Fruit fly (Drosophila melanogaster) whole organism, wandering third instar larva: ENCODE measurements around the gene TBC1D5.

Experiments used
- Abd-B ChIP-seq: fragments of >200 bp; optimal IDR thresholded peaks from 2 replicates; lab custom pipeline; 2017; ENCODE audit warnings: missing biosample characterization, missing genetic modification characterization
- CG32264 ChIP-seq: fragments of 200-800 bp; sonication (Bioruptor generic); optimal IDR thresholded peaks from 2 replicates; lab custom pipeline; 2016; ENCODE audit warnings: missing biosample characterization, missing genetic modification characterization
- CG9705 ChIP-seq: fragments of 200-800 bp; sonication (Bioruptor generic); optimal IDR thresholded peaks from 2 replicates; lab custom pipeline; 2018; ENCODE audit warnings: missing biosample characterization, mild to moderate bottlenecking, missing genetic modification characterization
- CrebA ChIP-seq: fragments of 200-800 bp; sonication (Bioruptor generic); optimal IDR thresholded peaks from 2 replicates; lab custom pipeline; 2016; ENCODE audit warnings: missing biosample characterization, mild to moderate bottlenecking, missing genetic modification characterization, borderline replicate concordance
- Dfd ChIP-seq: fragments of >200 bp; optimal IDR thresholded peaks from 2 replicates; lab custom pipeline; 2017; ENCODE audit warnings: missing biosample characterization, missing genetic modification characterization
- Dif ChIP-seq: fragments of 200-275, 200-300 bp; sonication (Bioruptor generic); optimal IDR thresholded peaks from 2 replicates; lab custom pipeline; 2018; ENCODE audit warnings: missing biosample characterization, missing genetic modification characterization; ENCODE audit not compliant: partially characterized antibody
- HLH106 ChIP-seq: fragments of 200-800 bp; optimal IDR thresholded peaks from 3 replicates; lab custom pipeline; 2019; ENCODE audit warnings: missing biosample characterization, mild to moderate bottlenecking, missing genetic modification characterization, moderate library complexity
- Hnf4 ChIP-seq: fragments of 200-800 bp; sonication (Bioruptor generic); optimal IDR thresholded peaks from 2 replicates; lab custom pipeline; 2016; ENCODE audit warnings: missing biosample characterization, mild to moderate bottlenecking, missing genetic modification characterization
- Hr78 ChIP-seq: fragments of >200 bp; optimal IDR thresholded peaks from 2 replicates; lab custom pipeline; 2017; ENCODE audit warnings: missing biosample characterization, missing genetic modification characterization
- Hr83 ChIP-seq: fragments of 200-300 bp; sonication (Bioruptor generic); optimal IDR thresholded peaks from 2 replicates; lab custom pipeline; 2016; ENCODE audit warnings: missing biosample characterization, mild to moderate bottlenecking, missing genetic modification characterization, moderate library complexity; ENCODE audit not compliant: poor library complexity, severe bottlenecking
- N ChIP-seq: fragments of >200 bp; optimal IDR thresholded peaks from 2 replicates; lab custom pipeline; 2018; ENCODE audit warnings: missing biosample characterization, missing external identifiers, missing genetic modification characterization
- OdsH ChIP-seq: fragments of 200-800 bp; sonication (Bioruptor generic); optimal IDR thresholded peaks from 2 replicates; lab custom pipeline; 2016; ENCODE audit warnings: missing biosample characterization, mild to moderate bottlenecking, missing genetic modification characterization
- Rel ChIP-seq, 2 experiments: fragments of 200-800 bp; sonication (Bioruptor generic) in 1 of 2; optimal IDR thresholded peaks; 2 replicates in 1 of 2; 3 replicates in 1 of 2; lab custom pipeline; 2016 to 2019; ENCODE audit warnings: mild to moderate bottlenecking in 2 of 2, missing biosample characterization in 2 of 2, missing genetic modification characterization in 2 of 2, moderate library complexity in 1 of 2
- Sp1 ChIP-seq: fragments of 200-800 bp; sonication (Bioruptor generic); optimal IDR thresholded peaks from 3 replicates; lab custom pipeline; 2019; ENCODE audit warnings: missing biosample characterization, mild to moderate bottlenecking, missing genetic modification characterization, moderate library complexity
- Vsx2 ChIP-seq: fragments of 200-300, 225-300 bp; sonication (Bioruptor generic); optimal IDR thresholded peaks from 2 replicates; lab custom pipeline; 2018; ENCODE audit warnings: missing biosample characterization, missing genetic modification characterization; ENCODE audit not compliant: partially characterized antibody
- br ChIP-seq: fragments of 200-800 bp; sonication (Bioruptor generic); optimal IDR thresholded peaks from 2 replicates; lab custom pipeline; 2016; ENCODE audit warnings: missing biosample characterization, missing genetic modification characterization
- brk ChIP-seq: fragments of 200-800 bp; sonication (Bioruptor generic); optimal IDR thresholded peaks from 2 replicates; lab custom pipeline; 2016; ENCODE audit warnings: missing biosample characterization, mild to moderate bottlenecking, missing genetic modification characterization
- dl ChIP-seq, 2 experiments: fragments of 175-275, 200-275 bp in 1 of 2; fragments of 200-275 bp in 1 of 2; sonication (Bioruptor generic); optimal IDR thresholded peaks; lab custom pipeline; 2018; ENCODE audit warnings: mild to moderate bottlenecking in 2 of 2, missing biosample characterization in 2 of 2, missing genetic modification characterization in 2 of 2, moderate library complexity in 2 of 2; ENCODE audit not compliant: partially characterized antibody in 2 of 2, insufficient read depth in 1 of 2
- dmrt93B ChIP-seq: fragments of 200-800 bp; sonication (Bioruptor generic); optimal IDR thresholded peaks from 2 replicates; lab custom pipeline; 2018; ENCODE audit warnings: missing biosample characterization, mild to moderate bottlenecking, missing genetic modification characterization
- dsf ChIP-seq: sonication (Bioruptor generic); optimal IDR thresholded peaks from 2 replicates; lab custom pipeline; 2016; ENCODE audit warnings: missing biosample characterization, missing genetic modification characterization, borderline replicate concordance
- foxo ChIP-seq, 2 experiments: fragments of 200-800 bp; sonication (Bioruptor generic); optimal IDR thresholded peaks; 2 replicates in 1 of 2; 3 replicates in 1 of 2; lab custom pipeline; 2016 to 2017; ENCODE audit warnings: missing biosample characterization in 2 of 2, missing genetic modification characterization in 2 of 2
- fru ChIP-seq: fragments of 200-800 bp; sonication (Bioruptor generic); optimal IDR thresholded peaks from 3 replicates; lab custom pipeline; 2016; ENCODE audit warnings: missing biosample characterization, mild to moderate bottlenecking, missing genetic modification characterization
- h ChIP-seq: fragments of 200-800 bp; sonication (Bioruptor generic); optimal IDR thresholded peaks from 3 replicates; lab custom pipeline; 2016; ENCODE audit warnings: missing biosample characterization, mild to moderate bottlenecking, missing genetic modification characterization
- jim ChIP-seq: fragments of 175-275, 200-325 bp; sonication (Bioruptor generic); optimal IDR thresholded peaks from 2 replicates; lab custom pipeline; 2016; ENCODE audit warnings: missing biosample characterization, mild to moderate bottlenecking, missing genetic modification characterization
- pan ChIP-seq: fragments of >200 bp; optimal IDR thresholded peaks from 2 replicates; lab custom pipeline; 2017
- psq ChIP-seq: fragments of 200-800 bp; sonication (Bioruptor generic); optimal IDR thresholded peaks from 3 replicates; lab custom pipeline; 2017; ENCODE audit warnings: missing biosample characterization, mild to moderate bottlenecking, missing genetic modification characterization, moderate library complexity
- rgr ChIP-seq: fragments of 200-800 bp; sonication (Bioruptor generic); optimal IDR thresholded peaks from 3 replicates; lab custom pipeline; 2016; ENCODE audit warnings: missing biosample characterization, mild to moderate bottlenecking, missing genetic modification characterization
- sage ChIP-seq: fragments of 200-800 bp; sonication (Bioruptor generic); optimal IDR thresholded peaks from 2 replicates; lab custom pipeline; 2016; ENCODE audit warnings: missing biosample characterization, mild to moderate bottlenecking, missing genetic modification characterization
- sv ChIP-seq: fragments of 200-800 bp; sonication (Bioruptor generic); optimal IDR thresholded peaks from 3 replicates; lab custom pipeline; 2016; ENCODE audit warnings: missing biosample characterization, missing genetic modification characterization
- tai ChIP-seq: sonication (Bioruptor generic); optimal IDR thresholded peaks from 2 replicates; lab custom pipeline; 2016; ENCODE audit warnings: missing biosample characterization, missing genetic modification characterization
- usp ChIP-seq: fragments of >200 bp; optimal IDR thresholded peaks from 2 replicates; lab custom pipeline; 2017; ENCODE audit warnings: missing biosample characterization, missing genetic modification characterization
- woc ChIP-seq: sonication (Bioruptor generic); optimal IDR thresholded peaks from 2 replicates; lab custom pipeline; 2016; ENCODE audit warnings: missing biosample characterization, mild to moderate bottlenecking, missing genetic modification characterization

The TBC1D5 gene

dm6 chr3R:13261706-13262105 lies 10.1 kb downstream of the TBC1D5 start:
- TF ChIP-seq brk (no peak), sv (no peak), Dif (no peak), Vsx2 (GFP tag; lab: Kevin White, UChicago) (no peak), jim (GFP tag; lab: Kevin White, UChicago) (no peak), CG32264 (no peak), Hr78 (no peak), N (GFP tag; lab: Kevin White, UChicago) (no peak), dsf (GFP tag; lab: Kevin White, UChicago) (no peak), Dfd (GFP tag; lab: Kevin White, UChicago) (no peak), br (GFP tag; lab: Kevin White, UChicago) (no peak), fru (GFP tag; lab: Kevin White, UChicago) (no peak), pan (no peak)

- TF ChIP-seq foxo (GFP tag; optimal IDR thresholded peaks at IDR 0.05; lab: Kevin White, UChicago): peak in 1 of 2 experiments; percentile 14
- peak; percentile 6 for TF ChIP-seq fru (GFP tag; lab: Kevin White, UChicago)
- TF ChIP-seq Abd-B (GFP tag; lab: Kevin White, UChicago): no peak
- TF ChIP-seq jim (GFP tag; lab: Kevin White, UChicago): no peak
- TF ChIP-seq OdsH (GFP tag; lab: Kevin White, UChicago): no peak
- peak; percentile 39 for TF ChIP-seq h (GFP tag; lab: Kevin White, UChicago)
- TF ChIP-seq Dif: peak; percentile 65
- peak; percentile 28 for TF ChIP-seq HLH106 (tag; lab: Kevin White, UChicago)
- TF ChIP-seq rgr (GFP tag; lab: Kevin White, UChicago): peak; percentile 53
- TF ChIP-seq woc (GFP tag; lab: Kevin White, UChicago): peak; percentile 77
- TF ChIP-seq Hr83 (GFP tag; lab: Kevin White, UChicago): peak; percentile 55
- TF ChIP-seq Rel (GFP tag; optimal IDR thresholded peaks at IDR 0.05; lab: Kevin White, UChicago): no peak
- TF ChIP-seq Rel (tag; optimal IDR thresholded peaks at IDR 0.05; lab: Kevin White, UChicago): peak; percentile 58
Observed at dm6 chr3R:13260114-13260673, 11.6 kb downstream of the TBC1D5 start, which contains the start of gene CG11686. CG11686 (plus strand) TSS chr3R:13260356.

dm6 chr3R:13258696-13259567 lies 12.9 kb downstream of the TBC1D5 start, which contains the start of gene Ace:
Ace (minus strand) TSS chr3R:13259517.
- TF ChIP-seq Dfd (GFP tag; lab: Kevin White, UChicago) (no peak), tai (no peak), jim (GFP tag; lab: Kevin White, UChicago) (no peak), Sp1 (GFP tag; lab: Kevin White, UChicago) (no peak), rgr (GFP tag; lab: Kevin White, UChicago) (no peak), dmrt93B (GFP tag; lab: Kevin White, UChicago) (no peak), brk (no peak), Hnf4 (GFP tag; lab: Kevin White, UChicago) (no peak), sage (GFP tag; lab: Kevin White, UChicago) (no peak), foxo (GFP tag; optimal IDR thresholded peaks at IDR 0.05; lab: Kevin White, UChicago) (no peak), CG32264 (no peak), psq (GFP tag; lab: Kevin White, UChicago) (no peak), fru (GFP tag; lab: Kevin White, UChicago) (no peak), Hr78 (no peak), dsf (GFP tag; lab: Kevin White, UChicago) (no peak), HLH106 (tag; lab: Kevin White, UChicago) (no peak), CrebA (GFP tag; lab: Kevin White, UChicago) (no peak), dl (GFP tag; optimal IDR thresholded peaks at IDR 0.05; lab: Kevin White, UChicago; ENCODE audit: insufficient read depth in 1 of 2, partially characterized antibody in 2 of 2) (peak; percentile 43 to 46), pan (no peak), CG9705 (GFP tag; lab: Kevin White, UChicago) (no peak), OdsH (GFP tag; lab: Kevin White, UChicago) (no peak), Dif (peak; percentile 78), usp (GFP tag; lab: Kevin White, UChicago) (no peak), N (GFP tag; lab: Kevin White, UChicago) (peak; percentile 36)
